Fruit fly (Drosophila melanogaster) whole organism, pupa: ENCODE measurements around the gene dmrt99B.

Experiments
- CG13204 ChIP-seq: fragments of 200-800 bp; sonication (Bioruptor generic); optimal IDR thresholded peaks from 2 replicates; lab custom pipeline; 2018; ENCODE audit warnings: missing biosample characterization, mild to moderate bottlenecking, missing genetic modification characterization, moderate library complexity
- EcR ChIP-seq: fragments of 200-800 bp; sonication (Bioruptor generic); optimal IDR thresholded peaks from 3 replicates; lab custom pipeline; 2019; ENCODE audit warnings: missing biosample characterization, missing genetic modification characterization, mild to moderate bottlenecking, moderate library complexity, missing genetic modification reagents
- Snoo ChIP-seq: fragments of 200-800 bp; sonication (Bioruptor generic); optimal IDR thresholded peaks from 3 replicates; lab custom pipeline; 2017; ENCODE audit warnings: missing biosample characterization, mild to moderate bottlenecking, missing genetic modification characterization, inconsistent platforms
- fd96Ca ChIP-seq: fragments of 200-800 bp; sonication (Bioruptor generic); IDR thresholded peaks from 3 replicates; pipeline ENCODE4 v1.3.6; 2022; ENCODE audit warnings: missing biosample characterization, missing genetic modification characterization

DNA sequence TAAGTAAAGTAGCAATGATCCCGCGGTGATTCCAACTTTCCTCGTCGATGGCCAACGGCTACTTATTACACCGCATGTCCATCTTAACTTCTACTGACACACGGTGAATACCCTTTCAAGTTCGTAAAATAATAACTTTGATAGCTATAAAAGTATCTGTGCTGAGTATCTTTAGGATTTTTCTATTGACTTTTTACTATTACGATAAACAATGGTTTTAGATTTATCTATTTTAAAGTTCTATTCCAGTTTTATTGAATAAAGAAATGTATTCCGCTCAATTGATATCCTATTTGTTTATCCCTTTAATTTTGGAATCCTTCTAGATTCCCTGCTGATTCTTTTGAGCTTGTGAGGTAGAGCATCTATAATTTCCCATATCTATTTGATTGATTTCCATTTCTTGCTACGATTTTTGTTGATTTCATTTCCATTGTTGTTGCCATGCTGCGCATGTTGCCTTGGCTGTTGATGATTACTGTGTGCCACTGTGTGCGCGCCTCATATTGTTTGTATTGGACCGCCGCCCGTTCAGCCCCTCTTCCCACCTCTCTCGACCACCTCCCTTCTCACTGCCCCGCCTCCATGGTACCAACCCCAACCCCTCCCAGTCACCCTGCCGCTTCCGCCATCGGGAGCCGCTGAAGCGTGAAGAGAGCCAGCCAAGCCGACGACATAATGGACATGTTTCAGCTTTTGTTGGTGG is 2.4 kb upstream of the dmrt99B start:
- TF ChIP-seq CG13204 (GFP tag; lab: Kevin White, UChicago) (no peak), Snoo (no peak), EcR (no peak), fd96Ca (0 out of 3 replicates have a peak, but pooled peaks have one; percentile 28)
